Worm (Caenorhabditis elegans) whole organism, midembryonic: Measurements from ENCODE around the gene agxt-1.

Source experiments
- T22C8.4 ChIP-seq: fragments of 200-800 bp; sonication (Bioruptor generic); IDR thresholded peaks from 2 replicates; pipeline ENCODE4 v1.3.6; 2022; ENCODE audit warnings: missing genetic modification characterization, missing compliant biosample characterization
- cog-1 ChIP-seq: sonication (generic microtip); optimal IDR thresholded peaks from 2 replicates; lab custom pipeline; 2016; ENCODE audit warnings: missing genetic modification characterization, missing compliant biosample characterization
- flt-1 ChIP-seq: fragments of 200-800 bp; sonication (Bioruptor generic); IDR thresholded peaks from 2 replicates; pipeline ENCODE4 v1.3.6; 2022; ENCODE audit warnings: missing genetic modification characterization, missing compliant biosample characterization
- klf-2 ChIP-seq: fragments of 200-800 bp; sonication (Bioruptor generic); conservative IDR thresholded peaks from 2 replicates; pipeline ENCODE4 v1.3.6; 2022; ENCODE audit warnings: missing genetic modification reagents, missing genetic modification characterization, missing compliant biosample characterization
- med-1 ChIP-seq: sonication (generic microtip); optimal IDR thresholded peaks from 2 replicates; lab custom pipeline; 2017; ENCODE audit warnings: missing genetic modification characterization, mild to moderate bottlenecking, missing compliant biosample characterization, antibody characterized with exemption, missing genetic modification reagents; ENCODE audit not compliant: insufficient read depth
- ref-1 ChIP-seq: fragments of 200-800 bp; sonication (Bioruptor generic); conservative IDR thresholded peaks from 2 replicates; pipeline ENCODE4 v1.3.6; 2022; ENCODE audit warnings: missing genetic modification reagents, missing genetic modification characterization, missing compliant biosample characterization
- tab-1 ChIP-seq: fragments of 200-800 bp; sonication (Bioruptor generic); IDR thresholded peaks from 2 replicates; pipeline ENCODE4 v1.3.6; 2022; ENCODE audit warnings: missing genetic modification characterization, missing compliant biosample characterization
- ztf-23 ChIP-seq: fragments of 200-800 bp; sonication (Bioruptor generic); IDR thresholded peaks from 2 replicates; pipeline ENCODE4 v1.3.6; 2022; ENCODE audit warnings: missing genetic modification reagents, missing genetic modification characterization, missing compliant biosample characterization
- ztf-29 ChIP-seq: fragments of 200-800 bp; sonication (Bioruptor generic); IDR thresholded peaks from 2 replicates; pipeline ENCODE4 v1.3.6; 2022; ENCODE audit warnings: missing genetic modification reagents, missing genetic modification characterization, missing compliant biosample characterization

DNA sequence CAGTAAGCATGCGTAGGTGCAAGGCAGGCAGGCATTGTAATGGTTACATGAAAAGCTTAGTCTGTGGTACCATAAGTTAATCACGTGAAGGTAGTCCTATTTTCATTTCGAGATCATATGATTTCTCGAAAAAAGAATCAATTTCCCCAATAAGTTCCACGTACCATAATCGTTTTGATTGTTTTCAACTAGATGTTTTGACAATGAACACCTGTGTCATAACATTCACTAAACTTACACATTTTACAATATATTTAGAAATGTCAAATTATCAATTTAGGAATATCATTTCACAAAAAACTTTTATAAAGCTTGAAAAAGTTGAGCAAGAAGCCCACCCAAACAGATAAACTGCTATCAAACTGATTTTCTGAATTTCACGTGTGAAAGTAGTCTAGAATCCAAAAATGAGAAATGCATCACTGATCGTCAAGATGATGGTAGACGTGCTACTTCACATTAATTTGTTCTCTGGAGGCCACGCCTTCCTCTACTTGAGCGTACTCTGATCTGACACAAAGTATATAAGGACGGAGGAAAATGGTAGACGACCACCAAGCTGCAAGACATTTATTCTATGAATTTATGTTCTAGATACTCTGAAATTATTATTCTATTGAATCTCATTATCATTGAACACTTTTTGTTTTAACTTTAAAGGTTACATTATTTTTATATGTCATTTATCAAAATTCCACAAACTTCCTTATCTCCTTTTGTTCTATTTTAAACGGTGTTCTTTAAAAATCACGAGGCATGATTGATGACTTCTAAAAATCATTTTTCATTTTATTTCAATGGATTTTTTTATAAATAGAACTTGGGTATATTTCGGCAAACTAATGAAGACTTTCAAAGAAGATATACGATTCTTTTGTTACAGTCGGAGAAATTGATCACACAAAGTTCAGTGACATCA is 26.2 kb upstream of the agxt-1 start, which contains the start of gene F46C5.10:
- TF ChIP-seq T22C8.4 (GFP tag; lab: Robert Waterston, UW) (no peak), ref-1 (GFP tag; lab: Robert Waterston, UW) (no peak), med-1 (GFP tag; lab: Kevin White, UChicago) (no peak), ztf-23 (GFP tag; lab: Robert Waterston, UW) (no peak), flt-1 (GFP tag; lab: Robert Waterston, UW) (no peak), ztf-29 (GFP tag; lab: Robert Waterston, UW) (no peak), klf-2 (no peak), tab-1 (GFP tag; lab: Robert Waterston, UW) (no peak), cog-1 (tag; lab: Kevin White, UChicago) (no peak)
